Worm (Caenorhabditis elegans) whole organism, young adult: ENCODE data around the gene his-59.

Experiments used
- B0019.2 ChIP-seq: fragments of 200-800 bp; sonication (Bioruptor generic); conservative IDR thresholded peaks from 2 replicates; pipeline ENCODE4 v1.3.6; 2022; ENCODE audit warnings: missing genetic modification reagents, missing genetic modification characterization, missing compliant biosample characterization
- C06A6.2 ChIP-seq: fragments of 200-800 bp; sonication (Bioruptor generic); conservative IDR thresholded peaks from 2 replicates; pipeline ENCODE4 v1.3.6; 2022; ENCODE audit warnings: missing genetic modification characterization, missing compliant biosample characterization
- F22D6.2 ChIP-seq: sonication (generic microtip); optimal IDR thresholded peaks from 2 replicates; lab custom pipeline; 2016; ENCODE audit warnings: mild to moderate bottlenecking, missing genetic modification characterization, missing compliant biosample characterization
- F23B12.7 ChIP-seq: sonication (generic microtip); optimal IDR thresholded peaks from 2 replicates; lab custom pipeline; 2017; ENCODE audit warnings: missing genetic modification characterization, mild to moderate bottlenecking, missing compliant biosample characterization, antibody characterized with exemption, moderate library complexity; ENCODE audit not compliant: insufficient read depth
- F49E8.2 ChIP-seq: sonication (generic microtip); optimal IDR thresholded peaks from 3 replicates; lab custom pipeline; 2017; ENCODE audit warnings: missing genetic modification characterization, mild to moderate bottlenecking, missing compliant biosample characterization, antibody characterized with exemption, moderate library complexity; ENCODE audit not compliant: insufficient read depth
- F55B11.4 ChIP-seq: sonication (generic microtip); optimal IDR thresholded peaks from 2 replicates; lab custom pipeline; 2016; ENCODE audit warnings: missing compliant biosample characterization, missing genetic modification characterization, borderline replicate concordance; ENCODE audit not compliant: insufficient read depth
- F57A8.1 ChIP-seq: fragments of 200-800 bp; sonication (Bioruptor generic); optimal IDR thresholded peaks from 2 replicates; lab custom pipeline; 2018; ENCODE audit warnings: mild to moderate bottlenecking, missing genetic modification characterization, moderate library complexity, missing compliant biosample characterization
- K11D2.4 ChIP-seq: fragments of 200-800 bp; sonication (Bioruptor generic); IDR thresholded peaks from 2 replicates; pipeline ENCODE4 v1.3.6; 2022; ENCODE audit warnings: missing genetic modification reagents, missing genetic modification characterization, missing compliant biosample characterization
- K12H6.12 ChIP-seq: fragments of 200-800 bp; sonication (Bioruptor generic); optimal IDR thresholded peaks from 2 replicates; lab custom pipeline; 2018; ENCODE audit warnings: mild to moderate bottlenecking, missing genetic modification characterization, missing compliant biosample characterization
- T26A5.8 ChIP-seq: sonication (generic microtip); optimal IDR thresholded peaks from 2 replicates; lab custom pipeline; 2016; ENCODE audit warnings: missing genetic modification characterization, missing compliant biosample characterization
- Y53F4B.3 ChIP-seq: fragments of 200-800 bp; sonication (Bioruptor generic); IDR thresholded peaks from 2 replicates; pipeline ENCODE4 v1.3.6; 2022; ENCODE audit warnings: missing genetic modification reagents, missing genetic modification characterization, missing compliant biosample characterization
- Y79H2A.3 ChIP-seq: fragments of 200-800 bp; sonication (Bioruptor generic); conservative IDR thresholded peaks from 2 replicates; pipeline ENCODE4 v1.3.6; 2022; ENCODE audit warnings: missing genetic modification reagents, missing genetic modification characterization, missing compliant biosample characterization
- ZK185.1 ChIP-seq: sonication (generic microtip); optimal IDR thresholded peaks from 2 replicates; lab custom pipeline; 2016; ENCODE audit warnings: mild to moderate bottlenecking, missing genetic modification characterization, missing compliant biosample characterization; ENCODE audit not compliant: poor library complexity, severe bottlenecking
- athp-1 ChIP-seq: sonication (generic microtip); optimal IDR thresholded peaks from 2 replicates; lab custom pipeline; 2017; ENCODE audit warnings: mild to moderate bottlenecking, missing genetic modification characterization, missing compliant biosample characterization
- attf-5 ChIP-seq: fragments of 200-800 bp; sonication (Bioruptor generic); optimal IDR thresholded peaks from 2 replicates; lab custom pipeline; 2018; ENCODE audit warnings: mild to moderate bottlenecking, missing genetic modification characterization, missing compliant biosample characterization
- bed-2 ChIP-seq: fragments of 200-800 bp; sonication (Bioruptor generic); IDR thresholded peaks from 2 replicates; pipeline ENCODE4 v1.3.6; 2022; ENCODE audit warnings: missing genetic modification reagents, missing genetic modification characterization, missing compliant biosample characterization
- ccch-3 ChIP-seq: fragments of 200-800 bp; sonication (Bioruptor generic); optimal IDR thresholded peaks from 2 replicates; lab custom pipeline; 2018; ENCODE audit warnings: mild to moderate bottlenecking, missing genetic modification characterization, missing compliant biosample characterization
- cebp-1 ChIP-seq, 2 experiments: fragments of 200-800 bp in 1 of 2; sonication (Bioruptor generic) in 1 of 2; sonication (generic microtip) in 1 of 2; IDR thresholded peaks in 1 of 2; optimal IDR thresholded peaks in 1 of 2; 2 replicates each; pipeline versions ENCODE4 v1.3.6 to Lab custom; 2017 to 2022; ENCODE audit warnings: missing compliant biosample characterization in 2 of 2, missing genetic modification characterization in 2 of 2, mild to moderate bottlenecking in 1 of 2, missing genetic modification reagents in 1 of 2, moderate library complexity in 1 of 2
- cebp-2 ChIP-seq: fragments of 200-800 bp; sonication (Bioruptor generic); IDR thresholded peaks from 2 replicates; pipeline ENCODE4 v1.3.6; 2022; ENCODE audit warnings: missing genetic modification characterization, missing compliant biosample characterization
- ceh-58 ChIP-seq: fragments of 200-800 bp; sonication (Bioruptor generic); IDR thresholded peaks from 2 replicates; pipeline ENCODE4 v1.3.6; 2022; ENCODE audit warnings: missing genetic modification characterization, missing compliant biosample characterization
- ceh-91 ChIP-seq: fragments of 200-800 bp; sonication (Bioruptor generic); IDR thresholded peaks from 2 replicates; pipeline ENCODE4 v1.3.6; 2022; ENCODE audit warnings: missing genetic modification reagents, missing genetic modification characterization, missing compliant biosample characterization
- dpl-1 ChIP-seq: fragments of 150-350 bp; optimal IDR thresholded peaks from 2 replicates; lab custom pipeline; 2014; ENCODE audit warnings: missing biosample characterization, missing genetic modification reagents, missing genetic modification characterization
- him-1 ChIP-seq: sonication (generic microtip); optimal IDR thresholded peaks from 2 replicates; lab custom pipeline; 2016; ENCODE audit warnings: missing genotype, missing genetic modification reagents, missing genetic modification characterization, missing compliant biosample characterization
- hmg-1.2 ChIP-seq: fragments of 200-800 bp; sonication (Bioruptor generic); IDR thresholded peaks from 2 replicates; pipeline ENCODE4 v1.3.6; 2022; ENCODE audit warnings: missing genetic modification reagents, missing genetic modification characterization, missing compliant biosample characterization
- hrde-1 ChIP-seq: sonication (generic microtip); optimal IDR thresholded peaks from 2 replicates; lab custom pipeline; 2016; ENCODE audit warnings: missing genetic modification characterization, mild to moderate bottlenecking, missing compliant biosample characterization, moderate library complexity, missing genotype, missing genetic modification reagents, borderline replicate concordance
- lin-35 ChIP-seq, 3 experiments: fragments of 150-350 bp in 2 of 3; sonication (generic microtip) in 1 of 3; optimal IDR thresholded peaks; 2 replicates each; lab custom pipeline; 2014 to 2018; ENCODE audit warnings: missing biosample characterization in 3 of 3, missing genetic modification characterization in 3 of 3, missing genetic modification reagents in 3 of 3
- lsl-1 ChIP-seq: fragments of 200-800 bp; sonication (Bioruptor generic); optimal IDR thresholded peaks from 2 replicates; lab custom pipeline; 2018; ENCODE audit warnings: mild to moderate bottlenecking, missing genetic modification characterization, moderate library complexity, missing compliant biosample characterization
- madf-3 ChIP-seq: fragments of 200-800 bp; sonication (Bioruptor generic); IDR thresholded peaks from 2 replicates; pipeline ENCODE4 v1.3.6; 2022; ENCODE audit warnings: missing genetic modification reagents, missing genetic modification characterization, missing compliant biosample characterization
- madf-6 ChIP-seq: fragments of 200-800 bp; sonication (Bioruptor generic); IDR thresholded peaks from 2 replicates; pipeline ENCODE4 v1.3.6; 2022; ENCODE audit warnings: missing genetic modification reagents, missing genetic modification characterization, missing compliant biosample characterization
- mel-28 ChIP-seq: sonication (generic microtip); optimal IDR thresholded peaks from 2 replicates; lab custom pipeline; 2016; ENCODE audit warnings: borderline replicate concordance, mild to moderate bottlenecking, missing genetic modification characterization, missing compliant biosample characterization
- mxl-1 ChIP-seq: sonication (generic microtip); optimal IDR thresholded peaks from 2 replicates; lab custom pipeline; 2016; ENCODE audit warnings: missing genetic modification characterization, missing compliant biosample characterization
- nfya-2 ChIP-seq: fragments of 200-800 bp; sonication (Bioruptor generic); IDR thresholded peaks from 2 replicates; pipeline ENCODE4 v1.3.6; 2022; ENCODE audit warnings: missing genetic modification reagents, missing genetic modification characterization, missing compliant biosample characterization
- nhr-120 ChIP-seq: fragments of 200-800 bp; sonication (Bioruptor generic); IDR thresholded peaks from 2 replicates; pipeline ENCODE4 v1.3.6; 2022; ENCODE audit warnings: missing genetic modification characterization, missing compliant biosample characterization
- nhr-27 ChIP-seq: fragments of 200-800 bp; sonication (Bioruptor generic); optimal IDR thresholded peaks from 2 replicates; lab custom pipeline; 2018; ENCODE audit warnings: mild to moderate bottlenecking, missing genetic modification characterization, moderate library complexity, missing compliant biosample characterization
- pha-4 ChIP-seq: fragments of 150-350 bp; sonication (generic microtip); optimal IDR thresholded peaks from 2 replicates; lab custom pipeline; 2014; ENCODE audit warnings: missing biosample characterization, missing genetic modification reagents, missing genetic modification characterization
- sdz-38 ChIP-seq: sonication (generic microtip); optimal IDR thresholded peaks from 2 replicates; lab custom pipeline; 2016; ENCODE audit warnings: missing genotype, missing genetic modification characterization, missing compliant biosample characterization
- snpc-3.4 ChIP-seq: sonication (generic microtip); optimal IDR thresholded peaks from 2 replicates; lab custom pipeline; 2017; ENCODE audit warnings: missing genetic modification characterization, mild to moderate bottlenecking, missing compliant biosample characterization, antibody characterized with exemption, moderate library complexity, missing genotype, missing genetic modification reagents
- snpc-4 ChIP-seq, 5 experiments: fragments of 150-350 bp in 1 of 5; sonication (generic microtip) in 4 of 5; optimal IDR thresholded peaks; 2 replicates each; lab custom pipeline; 2014 to 2018; ENCODE audit warnings: missing genetic modification characterization in 5 of 5, missing biosample characterization in 3 of 5, antibody characterized with exemption in 2 of 5, mild to moderate bottlenecking in 2 of 5, missing compliant biosample characterization in 2 of 5, missing genotype in 2 of 5, moderate library complexity in 2 of 5, missing genetic modification reagents in 1 of 5
- tbx-9 ChIP-seq: sonication (generic microtip); optimal IDR thresholded peaks from 2 replicates; lab custom pipeline; 2016; ENCODE audit warnings: borderline replicate concordance, missing genetic modification characterization, inconsistent platforms, missing compliant biosample characterization
- unc-62 ChIP-seq: fragments of 150-350 bp; optimal IDR thresholded peaks from 2 replicates; lab custom pipeline; 2014; ENCODE audit warnings: missing biosample characterization, missing genetic modification reagents, missing genetic modification characterization
- zfh-2 ChIP-seq: fragments of 200-800 bp; sonication (Bioruptor generic); conservative IDR thresholded peaks from 2 replicates; pipeline ENCODE4 v1.3.6; 2022; ENCODE audit warnings: missing genetic modification reagents, missing genetic modification characterization, missing compliant biosample characterization
- zim-3 ChIP-seq: sonication (generic microtip); optimal IDR thresholded peaks from 2 replicates; lab custom pipeline; 2017; ENCODE audit warnings: mild to moderate bottlenecking, missing genetic modification characterization, moderate library complexity, missing compliant biosample characterization
- ztf-25 ChIP-seq: fragments of 200-800 bp; sonication (Bioruptor generic); IDR thresholded peaks from 2 replicates; pipeline ENCODE4 v1.3.6; 2022; ENCODE audit warnings: missing genetic modification reagents, missing genetic modification characterization, missing compliant biosample characterization
- ztf-26 ChIP-seq: sonication (generic microtip); optimal IDR thresholded peaks from 2 replicates; lab custom pipeline; 2017; ENCODE audit warnings: missing genetic modification characterization, missing compliant biosample characterization
- ztf-6 ChIP-seq: fragments of 200-800 bp; sonication (Bioruptor generic); IDR thresholded peaks from 2 replicates; pipeline ENCODE4 v1.3.6; 2022; ENCODE audit warnings: missing genetic modification reagents, missing genetic modification characterization, missing compliant biosample characterization

his-59 gene

DNA sequence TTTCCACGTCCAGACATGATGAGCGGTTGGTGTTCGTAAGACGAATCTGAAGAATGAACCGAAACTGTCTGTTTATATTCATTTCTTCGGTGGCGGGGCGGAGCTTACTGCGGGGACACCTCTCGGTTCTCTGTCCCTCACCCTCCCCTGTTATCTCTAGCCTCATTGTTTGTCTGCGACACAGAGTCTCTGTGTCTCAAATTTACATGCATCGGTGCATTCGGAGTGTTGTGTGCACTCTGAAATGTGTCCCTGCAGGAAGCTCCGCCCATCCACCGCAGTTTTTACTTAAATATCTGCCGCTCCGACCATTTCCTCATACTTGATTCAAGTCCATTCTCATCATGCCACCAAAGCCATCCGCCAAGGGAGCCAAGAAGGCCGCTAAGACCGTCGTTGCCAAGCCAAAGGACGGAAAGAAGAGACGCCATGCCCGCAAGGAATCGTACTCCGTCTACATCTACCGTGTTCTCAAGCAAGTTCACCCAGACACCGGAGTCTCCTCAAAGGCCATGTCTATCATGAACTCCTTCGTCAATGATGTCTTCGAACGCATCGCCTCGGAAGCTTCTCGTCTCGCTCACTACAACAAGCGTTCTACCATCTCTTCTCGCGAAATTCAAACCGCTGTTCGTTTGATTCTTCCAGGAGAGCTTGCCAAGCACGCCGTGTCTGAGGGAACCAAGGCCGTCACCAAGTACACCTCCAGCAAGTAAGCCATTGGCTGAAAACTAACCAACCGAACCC lies 1.7 kb upstream of the his-59 start, which contains the start of the genes his-61 and his-62 (continued):
- no peak for TF ChIP-seq ztf-25 (GFP tag; lab: Robert Waterston, UW)
- no peak for TF ChIP-seq bed-2
- peak; percentile 22 for TF ChIP-seq ceh-91 (GFP tag; lab: Robert Waterston, UW)
- no peak for TF ChIP-seq T26A5.8 (tag; lab: Kevin White, UChicago)
- TF ChIP-seq lsl-1 (GFP tag; lab: Kevin White, UChicago): peak; percentile 43
- no peak for TF ChIP-seq nhr-27 (tag; lab: Kevin White, UChicago)
- TF ChIP-seq lin-35 (GFP tag; optimal IDR thresholded peaks at IDR 0.05; lab: Kevin White, UChicago): no peak
- no peak for TF ChIP-seq B0019.2
- TF ChIP-seq Y53F4B.3 (GFP tag; lab: Robert Waterston, UW): no peak
- no peak for TF ChIP-seq ccch-3 (GFP tag; lab: Kevin White, UChicago)
- TF ChIP-seq madf-6 (GFP tag; lab: Robert Waterston, UW): 0 out of 2 replicates have a peak, but pooled peaks have one; percentile 38
- no peak for TF ChIP-seq athp-1 (tag; lab: Kevin White, UChicago)
- no peak for TF ChIP-seq nfya-2 (GFP tag; lab: Robert Waterston, UW)
- TF ChIP-seq sdz-38 (tag; lab: Kevin White, UChicago): no peak
- no peak for TF ChIP-seq C06A6.2 (GFP tag; lab: Robert Waterston, UW)
- TF ChIP-seq F49E8.2 (tag; lab: Kevin White, UChicago): peak; percentile 89
- no peak for TF ChIP-seq pha-4 (tag; lab: Kevin White, UChicago)
- TF ChIP-seq ztf-6 (GFP tag; lab: Robert Waterston, UW): no peak
- TF ChIP-seq dpl-1 (GFP tag; lab: Kevin White, UChicago): no peak
- no peak for TF ChIP-seq mxl-1 (tag; lab: Kevin White, UChicago)
- TF ChIP-seq ZK185.1 (tag; lab: Kevin White, UChicago): peak; percentile 39
- TF ChIP-seq unc-62: no peak
- TF ChIP-seq K11D2.4 (GFP tag; lab: Robert Waterston, UW): no peak
- TF ChIP-seq nhr-120 (GFP tag; lab: Robert Waterston, UW): no peak
- TF ChIP-seq F57A8.1 (GFP tag; lab: Kevin White, UChicago): no peak
- no peak for TF ChIP-seq zim-3 (tag; lab: Kevin White, UChicago)
- TF ChIP-seq him-1 (tag; lab: Kevin White, UChicago): no peak
- TF ChIP-seq Y79H2A.3 (GFP tag; lab: Robert Waterston, UW): peak; percentile 10; the same call in 1 of the 2 replicates
- no peak for TF ChIP-seq mel-28
- no peak for TF ChIP-seq zfh-2 (GFP tag; lab: Robert Waterston, UW)
- no peak for TF ChIP-seq attf-5 (GFP tag; lab: Kevin White, UChicago)
- no peak for TF ChIP-seq tbx-9 (tag; lab: Kevin White, UChicago)
- no peak for TF ChIP-seq F22D6.2 (tag; lab: Kevin White, UChicago)
- TF ChIP-seq ztf-26 (tag; lab: Kevin White, UChicago): no peak
- TF ChIP-seq F23B12.7 (tag; lab: Kevin White, UChicago): no peak
- TF ChIP-seq hmg-1.2 (GFP tag; lab: Robert Waterston, UW): peak; percentile 80
- no peak for TF ChIP-seq ceh-58 (GFP tag; lab: Robert Waterston, UW)
- peak; percentile 20 for TF ChIP-seq hrde-1
- no peak for TF ChIP-seq snpc-4 (GFP tag; optimal IDR thresholded peaks at IDR 0.05; lab: Kevin White, UChicago)
- peak; percentile 4 to 74 (median 61) for TF ChIP-seq snpc-4 (tag; optimal IDR thresholded peaks at IDR 0.05; lab: Kevin White, UChicago)
- no peak for TF ChIP-seq snpc-3.4 (tag; lab: Kevin White, UChicago)
- peak; percentile 62; the same call in 1 of the 2 replicates for TF ChIP-seq cebp-2 (GFP tag; lab: Robert Waterston, UW)
- TF ChIP-seq K12H6.12 (tag; lab: Kevin White, UChicago): no peak
- no peak; the same call in none of the 2 replicates for TF ChIP-seq madf-3 (GFP tag; lab: Robert Waterston, UW)
- TF ChIP-seq F55B11.4 (tag; lab: Kevin White, UChicago): no peak
- no peak for TF ChIP-seq cebp-1 (GFP tag; IDR thresholded peaks at IDR 0.05; lab: Robert Waterston, UW)
- TF ChIP-seq cebp-1 (tag; optimal IDR thresholded peaks at IDR 0.05; lab: Kevin White, UChicago): peak; percentile 6
